Worm (Caenorhabditis elegans) whole organism, L2 larva: Measurements from ENCODE around the gene enpp-1.
"Not testable (repeated sequence)": the region's sequence is repeated elsewhere in the genome, so short reads cannot be mapped to it uniquely, and the experiment has no call there.

Source experiments
- C34F6.9 ChIP-seq: fragments of 150-350 bp; optimal IDR thresholded peaks from 2 replicates; lab custom pipeline; 2014; ENCODE audit warnings: missing biosample characterization, missing genetic modification characterization
- F13H6.1 ChIP-seq: sonication (generic microtip); optimal IDR thresholded peaks from 2 replicates; lab custom pipeline; 2016; ENCODE audit warnings: missing genetic modification characterization, missing compliant biosample characterization
- R02D3.7 ChIP-seq: fragments of 150-350 bp; optimal IDR thresholded peaks from 2 replicates; lab custom pipeline; 2014; ENCODE audit warnings: missing biosample characterization, missing genetic modification characterization
- ZK546.5 ChIP-seq: sonication (generic microtip); optimal IDR thresholded peaks from 2 replicates; lab custom pipeline; 2017; ENCODE audit warnings: missing biosample characterization, missing genetic modification characterization
- alr-1 ChIP-seq: fragments of 150-350 bp; optimal IDR thresholded peaks from 2 replicates; lab custom pipeline; 2014; ENCODE audit warnings: missing biosample characterization, missing genetic modification characterization
- ama-1 ChIP-seq: fragments of 150-350 bp; optimal IDR thresholded peaks from 2 replicates; lab custom pipeline; 2018; ENCODE audit warnings: inconsistent platforms
- ceh-16 ChIP-seq: fragments of 150-350 bp; optimal IDR thresholded peaks from 2 replicates; lab custom pipeline; 2014; ENCODE audit warnings: missing biosample characterization, missing genetic modification characterization
- ceh-82 ChIP-seq: fragments of 150-350 bp; optimal IDR thresholded peaks from 2 replicates; lab custom pipeline; 2014; ENCODE audit warnings: missing biosample characterization, missing genetic modification characterization
- elt-1 ChIP-seq: fragments of 150-350 bp; optimal IDR thresholded peaks from 2 replicates; lab custom pipeline; 2014; ENCODE audit warnings: missing biosample characterization, missing genetic modification characterization
- elt-3 ChIP-seq: sonication (generic microtip); optimal IDR thresholded peaks from 2 replicates; lab custom pipeline; 2017; ENCODE audit warnings: missing biosample characterization, missing genetic modification characterization
- fos-1 ChIP-seq: fragments of 150-350 bp; optimal IDR thresholded peaks from 2 replicates; lab custom pipeline; 2014; ENCODE audit warnings: missing biosample characterization, missing genetic modification characterization
- lin-11 ChIP-seq: fragments of 150-350 bp; sonication (generic microtip); optimal IDR thresholded peaks from 2 replicates; lab custom pipeline; 2014; ENCODE audit warnings: missing biosample characterization, missing genetic modification characterization, inconsistent platforms, mixed read lengths
- mab-5 ChIP-seq: fragments of 150-350 bp; optimal IDR thresholded peaks from 2 replicates; lab custom pipeline; 2014; ENCODE audit warnings: missing biosample characterization, missing genetic modification characterization
- mbf-1 ChIP-seq: sonication (generic microtip); optimal IDR thresholded peaks from 2 replicates; lab custom pipeline; 2017; ENCODE audit warnings: missing biosample characterization, missing genetic modification characterization
- mdl-1 ChIP-seq, 2 experiments: fragments of 150-350 bp in 1 of 2; sonication (generic microtip) in 1 of 2; optimal IDR thresholded peaks; 2 replicates each; lab custom pipeline; 2017; ENCODE audit warnings: missing biosample characterization in 2 of 2, missing genetic modification characterization in 2 of 2
- nhr-10 ChIP-seq: sonication (generic microtip); optimal IDR thresholded peaks from 2 replicates; lab custom pipeline; 2017; ENCODE audit warnings: missing biosample characterization, missing genetic modification characterization
- nhr-11 ChIP-seq: fragments of 150-350 bp; optimal IDR thresholded peaks from 2 replicates; lab custom pipeline; 2014; ENCODE audit warnings: missing biosample characterization, missing genetic modification characterization
- nhr-12 ChIP-seq: fragments of 150-350 bp; optimal IDR thresholded peaks from 2 replicates; lab custom pipeline; 2014; ENCODE audit warnings: missing biosample characterization, missing genetic modification characterization
- nhr-129 ChIP-seq: fragments of 150-350 bp; optimal IDR thresholded peaks from 2 replicates; lab custom pipeline; 2014; ENCODE audit warnings: missing biosample characterization, missing genetic modification characterization
- nhr-21 ChIP-seq: fragments of 150-350 bp; optimal IDR thresholded peaks from 2 replicates; lab custom pipeline; 2014; ENCODE audit warnings: missing biosample characterization, missing genetic modification characterization
- nhr-23 ChIP-seq: fragments of 150-350 bp; optimal IDR thresholded peaks from 2 replicates; lab custom pipeline; 2014; ENCODE audit warnings: missing biosample characterization, missing genetic modification reagents, missing genetic modification characterization
- nhr-25 ChIP-seq: fragments of 150-350 bp; sonication (generic microtip); optimal IDR thresholded peaks from 3 replicates; lab custom pipeline; 2014; ENCODE audit warnings: missing biosample characterization, missing genetic modification characterization
- nhr-6 ChIP-seq: fragments of 150-350 bp; optimal IDR thresholded peaks from 2 replicates; lab custom pipeline; 2014; ENCODE audit warnings: missing biosample characterization, missing genetic modification characterization
- nhr-77 ChIP-seq: fragments of 150-350 bp; optimal IDR thresholded peaks from 2 replicates; lab custom pipeline; 2014; ENCODE audit warnings: missing biosample characterization, missing genetic modification characterization
- peb-1 ChIP-seq: fragments of 150-350 bp; optimal IDR thresholded peaks from 2 replicates; lab custom pipeline; 2014; ENCODE audit warnings: missing biosample characterization, missing genetic modification characterization
- sem-4 ChIP-seq: fragments of 150-350 bp; optimal IDR thresholded peaks from 2 replicates; lab custom pipeline; 2014; ENCODE audit warnings: missing biosample characterization, missing genetic modification reagents, missing genetic modification characterization
- skn-1 ChIP-seq: sonication (generic microtip); optimal IDR thresholded peaks from 2 replicates; lab custom pipeline; 2017; ENCODE audit warnings: missing biosample characterization, missing genetic modification characterization
- sma-3 ChIP-seq: sonication (generic microtip); optimal IDR thresholded peaks from 2 replicates; lab custom pipeline; 2016; ENCODE audit warnings: missing genetic modification reagents, missing genetic modification characterization, missing compliant biosample characterization
- sma-9 ChIP-seq, 2 experiments: fragments of 150-350 bp in 1 of 2; sonication (generic microtip) in 1 of 2; optimal IDR thresholded peaks; 2 replicates each; lab custom pipeline; 2014 to 2016; ENCODE audit warnings: missing genetic modification characterization in 2 of 2, mild to moderate bottlenecking in 1 of 2, missing biosample characterization in 1 of 2, missing compliant biosample characterization in 1 of 2, missing genetic modification reagents in 1 of 2, moderate library complexity in 1 of 2
- snpc-4 ChIP-seq: fragments of 150-350 bp; optimal IDR thresholded peaks from 2 replicates; lab custom pipeline; 2014; ENCODE audit warnings: missing biosample characterization, missing genetic modification characterization
- unc-39 ChIP-seq: fragments of 150-350 bp; optimal IDR thresholded peaks from 2 replicates; lab custom pipeline; 2014; ENCODE audit warnings: missing biosample characterization, missing genetic modification characterization
- unc-55 ChIP-seq: fragments of 150-350 bp; sonication (generic microtip); optimal IDR thresholded peaks from 3 replicates; lab custom pipeline; 2014; ENCODE audit warnings: missing biosample characterization, missing genetic modification reagents, missing genetic modification characterization
- zag-1 ChIP-seq: fragments of 150-350 bp; optimal IDR thresholded peaks from 2 replicates; lab custom pipeline; 2014; ENCODE audit warnings: missing biosample characterization, missing genetic modification characterization
- ztf-1 ChIP-seq: fragments of 200-800 bp; sonication (Bioruptor generic); conservative IDR thresholded peaks from 2 replicates; pipeline ENCODE4 v1.3.6; 2022; ENCODE audit warnings: missing genetic modification characterization, missing compliant biosample characterization
- ztf-11 ChIP-seq: sonication (generic microtip); optimal IDR thresholded peaks from 2 replicates; lab custom pipeline; 2017; ENCODE audit warnings: missing biosample characterization, missing genetic modification characterization
- ztf-4 ChIP-seq: fragments of 150-350 bp; optimal IDR thresholded peaks from 2 replicates; lab custom pipeline; 2014; ENCODE audit warnings: missing biosample characterization, missing genetic modification characterization

enpp-1 gene

ce11 chrV:12114693-12115092 is 16.6 kb upstream of the enpp-1 start, which contains the start of gene spin-1:
spin-1 (plus strand) TSS chrV:12114993.
- TF ChIP-seq elt-3 (tag; lab: Kevin White, UChicago) (no peak), R02D3.7 (tag; lab: Kevin White, UChicago) (no peak), peb-1 (tag; lab: Kevin White, UChicago) (no peak), mab-5 (tag; lab: Kevin White, UChicago) (no peak), nhr-12 (no peak), alr-1 (tag; lab: Kevin White, UChicago) (no peak), C34F6.9 (tag; lab: Kevin White, UChicago) (no peak), lin-11 (tag; lab: Kevin White, UChicago) (no peak), nhr-129 (no peak), ztf-1 (no peak), ama-1 (lab: Kevin White, UChicago) (no peak), skn-1 (tag; lab: Kevin White, UChicago) (no peak), sem-4 (tag; lab: Kevin White, UChicago) (no peak), nhr-23 (tag; lab: Kevin White, UChicago) (no peak), elt-1 (tag; lab: Kevin White, UChicago) (no peak), ceh-82 (tag; lab: Kevin White, UChicago) (no peak)

ce11 chrV:12115150-12115549 is 16.1 kb upstream of the enpp-1 start:
- TF ChIP-seq F13H6.1 = no peak
- peak; percentile 20 for TF ChIP-seq sma-9 (GFP tag; optimal IDR thresholded peaks at IDR 0.05; lab: Kevin White, UChicago)
- no peak for TF ChIP-seq sma-9 (tag; optimal IDR thresholded peaks at IDR 0.05; lab: Kevin White, UChicago)

- TF ChIP-seq ztf-4 (no peak), sma-3 (GFP tag; lab: Kevin White, UChicago) (no peak), nhr-12 (no peak), elt-1 (tag; lab: Kevin White, UChicago) (no peak), unc-39 (tag; lab: Kevin White, UChicago) (no peak), nhr-129 (no peak), unc-55 (no peak), nhr-77 (tag; lab: Kevin White, UChicago) (no peak), nhr-6 (no peak), F13H6.1 (no peak)
Observed at ce11 chrV:12117567-12118053, 13.6 kb upstream of the enpp-1 start, which contains the start of gene C13C4.8. C13C4.8 (plus strand) TSS chrV:12118003.

ce11 chrV:12120381-12120780 is 10.9 kb upstream of the enpp-1 start, which contains the start of gene C13C4.7:
C13C4.7 (minus strand) TSS chrV:12120481.
- no peak for TF ChIP-seq nhr-11 (tag; lab: Kevin White, UChicago)

- TF ChIP-seq nhr-10 (tag; lab: Kevin White, UChicago) (no peak), snpc-4 (no peak), ceh-16 (no peak), zag-1 (no peak), sma-3 (GFP tag; lab: Kevin White, UChicago) (no peak)
- TF ChIP-seq, all 48 proteins: peak for 0
Observed at ce11 chrV:12121274-12121673, 10.0 kb upstream of the enpp-1 start, which contains the start of gene C13C4.6. C13C4.6 (plus strand) TSS chrV:12121574.

- not testable (repeated sequence) for TF ChIP-seq mbf-1; ztf-11 (tag; lab: Kevin White, UChicago); ztf-4
Observed at ce11 chrV:12130688-12131087, 569 bp upstream of the enpp-1 start, which contains the start of gene C27A7.6. C27A7.6 (minus strand) TSS chrV:12130788.

- TF ChIP-seq nhr-12 (no peak), ama-1 (lab: Kevin White, UChicago) (no peak), nhr-6 (no peak), unc-39 (tag; lab: Kevin White, UChicago) (no peak), nhr-21 (tag; lab: Kevin White, UChicago) (no peak), mdl-1 (tag; optimal IDR thresholded peaks at IDR 0.05; lab: Kevin White, UChicago) (no peak), nhr-77 (tag; lab: Kevin White, UChicago) (no peak), sma-9 (GFP tag; optimal IDR thresholded peaks at IDR 0.05; lab: Kevin White, UChicago) (no peak), sma-9 (tag; optimal IDR thresholded peaks at IDR 0.05; lab: Kevin White, UChicago) (no peak), mbf-1 (no peak), ztf-4 (no peak), fos-1 (tag; lab: Kevin White, UChicago) (no peak), nhr-25 (tag; lab: Kevin White, UChicago) (no peak), ZK546.5 (tag; lab: Kevin White, UChicago) (no peak), C34F6.9 (tag; lab: Kevin White, UChicago) (no peak)
Observed at ce11 chrV:12137942-12138341, 6.7 kb downstream of the enpp-1 start.
